Fruit fly (Drosophila melanogaster) whole organism, embryonic: Measurements from ENCODE around the gene mRpL20.

ENCODE experiments used
- B-H2 ChIP-seq: fragments of 200-800 bp; sonication (Bioruptor generic); optimal IDR thresholded peaks from 2 replicates; lab custom pipeline; 2018; ENCODE audit warnings: missing biosample characterization, mild to moderate bottlenecking, missing genetic modification characterization
- Bdp1 ChIP-seq: fragments of 200-800 bp; sonication (Bioruptor generic); optimal IDR thresholded peaks from 3 replicates; lab custom pipeline; 2016; ENCODE audit warnings: missing biosample characterization, missing genetic modification characterization
- CG1024 ChIP-seq: fragments of 200-800 bp; sonication (Bioruptor generic); IDR thresholded peaks from 2 replicates; pipeline ENCODE4 v1.3.6; 2022; ENCODE audit warnings: missing biosample characterization, missing genetic modification characterization
- CG11247 ChIP-seq: fragments of 200-800 bp; sonication (Bioruptor generic); IDR thresholded peaks from 2 replicates; pipeline ENCODE4 v1.3.6; 2022; ENCODE audit warnings: missing biosample characterization, missing genetic modification characterization
- CG1233 ChIP-seq: fragments of 200-800 bp; sonication (Bioruptor generic); optimal IDR thresholded peaks from 4 replicates; lab custom pipeline; 2018; ENCODE audit warnings: missing biosample characterization, mild to moderate bottlenecking, missing genetic modification characterization
- CG13287 ChIP-seq: fragments of 200-800 bp; sonication (Bioruptor generic); IDR thresholded peaks from 2 replicates; pipeline ENCODE4 v1.3.6; 2022; ENCODE audit warnings: missing biosample characterization, missing genetic modification characterization; ENCODE audit not compliant: partially characterized antibody
- CG13296 ChIP-seq: fragments of 200-800 bp; sonication (Bioruptor generic); optimal IDR thresholded peaks from 3 replicates; lab custom pipeline; 2018; ENCODE audit warnings: missing biosample characterization, mild to moderate bottlenecking, missing genetic modification characterization
- CG13775 ChIP-seq: fragments of 200-800 bp; sonication (Bioruptor generic); optimal IDR thresholded peaks from 3 replicates; lab custom pipeline; 2017; ENCODE audit warnings: missing biosample characterization, mild to moderate bottlenecking, missing genetic modification characterization
- CG14860 ChIP-seq: fragments of 200-800 bp; sonication (Bioruptor generic); IDR thresholded peaks from 3 replicates; pipeline ENCODE4 v1.3.6; 2022; ENCODE audit warnings: missing biosample characterization, missing genetic modification characterization; ENCODE audit not compliant: partially characterized antibody
- CG15073 ChIP-seq: fragments of 200-800 bp; sonication (Bioruptor generic); optimal IDR thresholded peaks from 2 replicates; lab custom pipeline; 2016; ENCODE audit warnings: missing biosample characterization, missing genetic modification characterization
- CG15601 ChIP-seq: fragments of 200-800 bp; sonication (Bioruptor generic); optimal IDR thresholded peaks from 3 replicates; lab custom pipeline; 2019; ENCODE audit warnings: missing biosample characterization, mild to moderate bottlenecking, missing genetic modification characterization, moderate library complexity
- CG1603 ChIP-seq: fragments of 200-800 bp; sonication (Bioruptor generic); optimal IDR thresholded peaks from 2 replicates; lab custom pipeline; 2019; ENCODE audit warnings: missing biosample characterization, mild to moderate bottlenecking, missing genetic modification characterization, moderate library complexity
- CG18764 ChIP-seq: fragments of 200-800 bp; sonication (Bioruptor generic); optimal IDR thresholded peaks from 3 replicates; lab custom pipeline; 2016; ENCODE audit warnings: missing biosample characterization, missing genetic modification characterization
- CG2678 ChIP-seq: fragments of 200-800 bp; sonication (Bioruptor generic); optimal IDR thresholded peaks from 3 replicates; lab custom pipeline; 2019; ENCODE audit warnings: missing biosample characterization, mild to moderate bottlenecking, missing genetic modification characterization, moderate library complexity
- CG2875 ChIP-seq: fragments of 200-800 bp; sonication (Bioruptor generic); optimal IDR thresholded peaks from 2 replicates; lab custom pipeline; 2017; ENCODE audit warnings: missing biosample characterization, mild to moderate bottlenecking, missing genetic modification characterization, missing genetic modification reagents
- CG32532 ChIP-seq: fragments of 200-800 bp; sonication (Bioruptor generic); IDR thresholded peaks from 2 replicates; pipeline ENCODE4 v1.3.6; 2022; ENCODE audit warnings: missing biosample characterization, missing genetic modification characterization
- CG42726 ChIP-seq: fragments of 200-800 bp; sonication (Bioruptor generic); IDR thresholded peaks from 2 replicates; pipeline ENCODE4 v1.3.6; 2022; ENCODE audit warnings: missing biosample characterization, missing genetic modification characterization; ENCODE audit not compliant: partially characterized antibody
- CG6654 ChIP-seq: fragments of 200-800 bp; sonication (Bioruptor generic); optimal IDR thresholded peaks from 2 replicates; lab custom pipeline; 2017; ENCODE audit warnings: missing biosample characterization, mild to moderate bottlenecking, missing genetic modification characterization
- Chrac-16 ChIP-seq: fragments of 200-800 bp; sonication (Bioruptor generic); optimal IDR thresholded peaks from 3 replicates; lab custom pipeline; 2016; ENCODE audit warnings: missing biosample characterization, missing genetic modification characterization
- Drgx ChIP-seq: fragments of 200-800 bp; sonication (Bioruptor generic); IDR thresholded peaks from 2 replicates; pipeline ENCODE4 v1.3.6; 2022; ENCODE audit warnings: missing biosample characterization, missing genetic modification characterization
- Ets97D ChIP-seq: fragments of 200-800 bp; sonication (Bioruptor generic); optimal IDR thresholded peaks from 3 replicates; lab custom pipeline; 2016; ENCODE audit warnings: missing biosample characterization, missing genetic modification characterization
- Hmr ChIP-seq: fragments of 200-800 bp; sonication (Bioruptor generic); optimal IDR thresholded peaks from 3 replicates; lab custom pipeline; 2017; ENCODE audit warnings: mild to moderate bottlenecking, missing biosample characterization, missing genetic modification reagents, missing genetic modification characterization
- Hr39 ChIP-seq: fragments of >200 bp; optimal IDR thresholded peaks from 2 replicates; lab custom pipeline; 2017
- Med ChIP-seq: fragments of 200-800 bp; sonication (Bioruptor generic); peaks from one replicate; lab custom pipeline; 2016; ENCODE audit warnings: missing biosample characterization, missing genetic modification characterization, mild to moderate bottlenecking, inconsistent platforms, moderate library complexity
- NfI ChIP-seq: fragments of 200-800 bp; sonication (Bioruptor generic); optimal IDR thresholded peaks from 3 replicates; lab custom pipeline; 2018; ENCODE audit warnings: missing biosample characterization, mild to moderate bottlenecking, missing genetic modification characterization, moderate library complexity
- Sox100B ChIP-seq: fragments of 200-800 bp; sonication (Bioruptor generic); optimal IDR thresholded peaks from 3 replicates; lab custom pipeline; 2018; ENCODE audit warnings: missing biosample characterization, mild to moderate bottlenecking, missing genetic modification characterization
- Ssrp ChIP-seq: fragments of 200-800 bp; sonication (Bioruptor generic); optimal IDR thresholded peaks from 2 replicates; lab custom pipeline; 2018; ENCODE audit warnings: missing biosample characterization, mild to moderate bottlenecking, missing genetic modification characterization, moderate library complexity
- Vsx1 ChIP-seq: fragments of 200-800 bp; sonication (Bioruptor generic); optimal IDR thresholded peaks from 2 replicates; lab custom pipeline; 2017; ENCODE audit warnings: missing biosample characterization, mild to moderate bottlenecking, missing genetic modification characterization, missing genetic modification reagents
- bowl ChIP-seq: fragments of 200-800 bp; sonication (Bioruptor generic); IDR thresholded peaks from 2 replicates; pipeline ENCODE4 v1.3.6; 2022; ENCODE audit warnings: missing biosample characterization, missing genetic modification characterization
- caup ChIP-seq: fragments of 200-800 bp; sonication (Bioruptor generic); optimal IDR thresholded peaks from 3 replicates; lab custom pipeline; 2017; ENCODE audit warnings: missing biosample characterization, mild to moderate bottlenecking, missing genetic modification characterization, moderate library complexity; ENCODE audit not compliant: severe bottlenecking
- dmrt11E ChIP-seq: fragments of 200-800 bp; sonication (Bioruptor generic); optimal IDR thresholded peaks from 3 replicates; lab custom pipeline; 2018; ENCODE audit warnings: missing biosample characterization, mild to moderate bottlenecking, missing genetic modification characterization, moderate library complexity
- dmrt99B ChIP-seq: fragments of 200-800 bp; sonication (Bioruptor generic); optimal IDR thresholded peaks from 2 replicates; lab custom pipeline; 2018; ENCODE audit warnings: missing biosample characterization, mild to moderate bottlenecking, missing genetic modification characterization, moderate library complexity
- en ChIP-seq: fragments of 200-800 bp; sonication (Bioruptor generic); optimal IDR thresholded peaks from 2 replicates; lab custom pipeline; 2016; ENCODE audit warnings: missing biosample characterization, missing genetic modification characterization
- eve ChIP-seq, 2 experiments: fragments of >200 bp; optimal IDR thresholded peaks; 2 replicates each; lab custom pipeline; 2017; ENCODE audit warnings: missing biosample characterization in 2 of 2, missing genetic modification characterization in 2 of 2
- fru ChIP-seq: fragments of >200 bp; optimal IDR thresholded peaks from 2 replicates; lab custom pipeline; 2017
- grau ChIP-seq: fragments of 200-800 bp; optimal IDR thresholded peaks from 3 replicates; lab custom pipeline; 2019; ENCODE audit warnings: missing biosample characterization, mild to moderate bottlenecking, missing genetic modification characterization, moderate library complexity
- hkb ChIP-seq, 2 experiments: fragments of 200-800 bp in 1 of 2; fragments of >200 bp in 1 of 2; sonication (Bioruptor generic) in 1 of 2; IDR thresholded peaks in 1 of 2; optimal IDR thresholded peaks in 1 of 2; 2 replicates each; pipeline versions ENCODE4 v1.3.6 to Lab custom; 2017 to 2022; ENCODE audit warnings: missing biosample characterization in 1 of 2, missing genetic modification characterization in 1 of 2
- lilli ChIP-seq: fragments of 200-800 bp; sonication (Bioruptor generic); optimal IDR thresholded peaks from 3 replicates; lab custom pipeline; 2016; ENCODE audit warnings: missing biosample characterization, missing genetic modification characterization
- mam ChIP-seq: fragments of 200-800 bp; sonication (Bioruptor generic); optimal IDR thresholded peaks from 3 replicates; lab custom pipeline; 2016; ENCODE audit warnings: missing biosample characterization, missing genetic modification characterization
- mirr ChIP-seq: fragments of 200-800 bp; sonication (Bioruptor generic); optimal IDR thresholded peaks from 3 replicates; lab custom pipeline; 2018; ENCODE audit warnings: missing biosample characterization, mild to moderate bottlenecking, missing genetic modification characterization
- org-1 ChIP-seq: fragments of 200-800 bp; sonication (Bioruptor generic); optimal IDR thresholded peaks from 2 replicates; lab custom pipeline; 2017; ENCODE audit warnings: missing biosample characterization, missing genetic modification characterization
- pan ChIP-seq, 4 experiments: fragments of >200 bp in 3 of 4; fragments of 200-800 bp in 1 of 4; sonication (Bioruptor generic) in 1 of 4; optimal IDR thresholded peaks in 3 of 4; IDR thresholded peaks in 1 of 4; 2 replicates each; pipeline versions ENCODE4 v1.3.6 to Lab custom; 2017 to 2022; ENCODE audit warnings: missing biosample characterization in 2 of 4, missing genetic modification characterization in 2 of 4, mixed read lengths in 1 of 4
- phol ChIP-seq: fragments of 200-800 bp; sonication (Bioruptor generic); optimal IDR thresholded peaks from 3 replicates; lab custom pipeline; 2018; ENCODE audit warnings: missing biosample characterization, mild to moderate bottlenecking, missing genetic modification characterization, moderate library complexity
- ranshi ChIP-seq: fragments of 200-800 bp; sonication (Bioruptor generic); IDR thresholded peaks from 2 replicates; pipeline ENCODE4 v1.3.6; 2022; ENCODE audit warnings: missing biosample characterization, missing genetic modification characterization
- schlank ChIP-seq: fragments of 200-800 bp; sonication (Bioruptor generic); optimal IDR thresholded peaks from 2 replicates; lab custom pipeline; 2018; ENCODE audit warnings: missing biosample characterization, mild to moderate bottlenecking, missing genetic modification characterization
- seq ChIP-seq: fragments of 200-800 bp; sonication (Bioruptor generic); IDR thresholded peaks from 2 replicates; pipeline ENCODE4 v1.3.6; 2022; ENCODE audit warnings: missing biosample characterization, missing genetic modification characterization
- sug ChIP-seq: fragments of 200-800 bp; optimal IDR thresholded peaks from 2 replicates; lab custom pipeline; 2019; ENCODE audit warnings: missing biosample characterization, mild to moderate bottlenecking, missing genetic modification characterization, moderate library complexity
- toy ChIP-seq: fragments of 200-800 bp; sonication (Bioruptor generic); IDR thresholded peaks from 2 replicates; pipeline ENCODE4 v1.3.6; 2022; ENCODE audit warnings: missing biosample characterization, missing genetic modification characterization
- zfh2 ChIP-seq: fragments of 200-800 bp; sonication (Bioruptor generic); optimal IDR thresholded peaks from 2 replicates; lab custom pipeline; 2016; ENCODE audit warnings: missing biosample characterization, missing genetic modification characterization

mRpL20 gene

dm6 chr3L:13021727-13022126 lies 4.1 kb upstream of the mRpL20 start (continued):
- TF ChIP-seq Ets97D (GFP tag; lab: Kevin White, UChicago), result no peak
- TF ChIP-seq Chrac-16 (GFP tag; lab: Kevin White, UChicago), result no peak
- TF ChIP-seq CG42726 (GFP tag; lab: Robert Waterston, UW), result no peak
- peak; percentile 44 for TF ChIP-seq CG13296 (GFP tag; lab: Kevin White, UChicago)
- peak; percentile 52 for TF ChIP-seq CG15601
- peak; percentile 5 for TF ChIP-seq CG1233
- peak; percentile 5 for TF ChIP-seq Sox100B (GFP tag; lab: Kevin White, UChicago)
- no peak for TF ChIP-seq CG2875 (GFP tag; lab: Kevin White, UChicago)
- TF ChIP-seq dmrt99B (tag; lab: Kevin White, UChicago), result peak; percentile 46
- no peak for TF ChIP-seq CG13775 (GFP tag; lab: Kevin White, UChicago)
- peak in 1 of 2 experiments; percentile 89 for TF ChIP-seq eve (GFP tag; optimal IDR thresholded peaks at IDR 0.05; lab: Kevin White, UChicago)
- TF ChIP-seq Bdp1 (GFP tag; lab: Kevin White, UChicago), result no peak
- peak; percentile 5 for TF ChIP-seq schlank (tag; lab: Kevin White, UChicago)
- no peak for TF ChIP-seq Vsx1 (GFP tag; lab: Kevin White, UChicago)
- TF ChIP-seq caup (GFP tag; lab: Kevin White, UChicago), result peak; percentile 28
- TF ChIP-seq B-H2, result no peak
- TF ChIP-seq hkb (optimal IDR thresholded peaks at IDR 0.05; lab: Kevin White, UChicago), result no peak
- TF ChIP-seq hkb (GFP tag; IDR thresholded peaks at IDR 0.05; lab: Robert Waterston, UW), result peak; percentile 34; the same call in 1 of the 2 replicates
- no peak for TF ChIP-seq pan (optimal IDR thresholded peaks at IDR 0.05; lab: Kevin White, UChicago)
- TF ChIP-seq pan (GFP tag; optimal IDR thresholded peaks at IDR 0.05 in 1 of 2, IDR thresholded peaks at IDR 0.05 in 1 of 2), result peak in 1 of 2 experiments; percentile 38
- 0 out of 2 replicates have a peak, but pooled peaks have one; percentile 4 for TF ChIP-seq bowl (GFP tag; lab: Robert Waterston, UW)
- peak; percentile 61 for TF ChIP-seq CG2678
- TF ChIP-seq CG1603 (tag; lab: Kevin White, UChicago), result peak; percentile 11
- TF ChIP-seq ranshi (GFP tag; lab: Robert Waterston, UW), result 0 out of 2 replicates have a peak, but pooled peaks have one; percentile 7
- TF ChIP-seq CG15073 (GFP tag; lab: Kevin White, UChicago), result peak; percentile 97
- TF ChIP-seq grau (tag; lab: Kevin White, UChicago), result peak; percentile 34
- peak; percentile 47; the same call in 1 of the 2 replicates for TF ChIP-seq CG32532 (GFP tag; lab: Robert Waterston, UW)
- TF ChIP-seq Hmr, result peak; percentile 37
- TF ChIP-seq CG13287 (GFP tag; lab: Robert Waterston, UW), result no peak
- no peak for TF ChIP-seq toy
- no peak for TF ChIP-seq fru (lab: Kevin White, UChicago)
- TF ChIP-seq mirr (GFP tag; lab: Kevin White, UChicago), result peak; percentile 14
- peak; percentile 22 for TF ChIP-seq zfh2
- TF ChIP-seq NfI (GFP tag; lab: Kevin White, UChicago), result peak; percentile 27
- TF ChIP-seq en (GFP tag; lab: Kevin White, UChicago), result peak; percentile 26
- peak; percentile 47; the same call in 1 of the 2 replicates for TF ChIP-seq Drgx
- TF ChIP-seq mam (GFP tag; lab: Kevin White, UChicago), result peak; percentile 42
- peak; percentile 20; the same call in 1 of the 2 replicates for TF ChIP-seq seq (GFP tag; lab: Robert Waterston, UW)
- TF ChIP-seq Hr39 (lab: Kevin White, UChicago), result no peak
- peak; percentile 10 for TF ChIP-seq phol (tag; lab: Kevin White, UChicago)
- peak; percentile 71 for TF ChIP-seq sug (tag; lab: Kevin White, UChicago)
- TF ChIP-seq org-1, result peak; percentile 4
- peak; percentile 81 for TF ChIP-seq Med (GFP tag; lab: Kevin White, UChicago)
- TF ChIP-seq dmrt11E (tag; lab: Kevin White, UChicago), result no peak
- TF ChIP-seq Ssrp (tag; lab: Kevin White, UChicago), result no peak
- no peak for TF ChIP-seq CG6654 (GFP tag; lab: Kevin White, UChicago)
- 0 out of 2 replicates have a peak, but pooled peaks have one; percentile 33 for TF ChIP-seq CG11247 (GFP tag; lab: Robert Waterston, UW)
- TF ChIP-seq CG18764, result no peak
- TF ChIP-seq CG1024, result no peak
- no peak for TF ChIP-seq CG14860 (GFP tag; lab: Robert Waterston, UW)
- peak; percentile 25 for TF ChIP-seq lilli (GFP tag; lab: Kevin White, UChicago)
